Worm (Caenorhabditis elegans) whole organism, L3 larva: ENCODE results near the gene srw-89.

ENCODE experiments used
- ZK546.5 ChIP-seq: sonication (generic microtip); optimal IDR thresholded peaks from 2 replicates; lab custom pipeline; 2017; ENCODE audit warnings: missing biosample characterization, missing genetic modification characterization
- egl-27 ChIP-seq: sonication (generic microtip); optimal IDR thresholded peaks from 4 replicates; lab custom pipeline; 2017; ENCODE audit warnings: missing biosample characterization, missing genetic modification reagents, missing genetic modification characterization
- elt-1 ChIP-seq: fragments of 150-350 bp; optimal IDR thresholded peaks from 2 replicates; lab custom pipeline; 2014; ENCODE audit warnings: missing biosample characterization, missing genetic modification characterization
- fkh-10 ChIP-seq: sonication (generic microtip); optimal IDR thresholded peaks from 2 replicates; lab custom pipeline; 2017; ENCODE audit warnings: missing biosample characterization, missing genetic modification reagents, missing genetic modification characterization
- nhr-12 ChIP-seq: fragments of 150-350 bp; optimal IDR thresholded peaks from 2 replicates; lab custom pipeline; 2014; ENCODE audit warnings: missing biosample characterization, missing genetic modification characterization
- nhr-25 ChIP-seq: sonication (generic microtip); optimal IDR thresholded peaks from 2 replicates; lab custom pipeline; 2017; ENCODE audit warnings: missing biosample characterization, missing genetic modification characterization
- nhr-28 ChIP-seq: fragments of 150-350 bp; optimal IDR thresholded peaks from 2 replicates; lab custom pipeline; 2014; ENCODE audit warnings: missing biosample characterization, missing genetic modification characterization
- nhr-77 ChIP-seq: fragments of 150-350 bp; optimal IDR thresholded peaks from 2 replicates; lab custom pipeline; 2014; ENCODE audit warnings: missing biosample characterization, missing genetic modification characterization
- skn-1 ChIP-seq: fragments of 150-350 bp; optimal IDR thresholded peaks from 2 replicates; lab custom pipeline; 2014; ENCODE audit warnings: missing biosample characterization, missing genetic modification characterization
- snpc-4 ChIP-seq: fragments of 150-350 bp; optimal IDR thresholded peaks from 2 replicates; lab custom pipeline; 2014; ENCODE audit warnings: missing biosample characterization, missing genetic modification characterization
- unc-39 ChIP-seq: sonication (generic microtip); optimal IDR thresholded peaks from 4 replicates; lab custom pipeline; 2017; ENCODE audit warnings: missing biosample characterization, missing genetic modification characterization
- unc-62 ChIP-seq: fragments of 150-350 bp; sonication (generic microtip); optimal IDR thresholded peaks from 4 replicates; lab custom pipeline; 2014; ENCODE audit warnings: missing biosample characterization, missing genetic modification reagents, missing genetic modification characterization

DNA sequence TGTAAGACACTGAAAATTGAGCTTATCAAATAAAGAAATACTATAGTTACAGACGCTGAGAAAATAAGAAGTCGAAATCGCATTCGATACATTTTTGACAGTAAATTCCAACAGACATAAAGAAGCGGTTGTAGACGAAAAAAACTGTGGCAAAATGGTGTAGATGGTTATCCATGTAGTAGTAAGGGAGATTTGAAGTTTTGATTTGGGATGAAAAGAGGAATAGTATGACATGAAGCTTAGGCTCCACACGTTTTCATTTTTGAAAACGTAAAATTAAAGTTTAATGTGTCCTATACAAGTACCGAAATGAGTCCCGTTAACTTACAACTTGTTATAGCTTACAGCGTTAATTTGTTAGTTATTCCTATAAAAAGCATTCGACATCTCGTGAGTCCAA is 22.8 kb upstream of the srw-89 start, which contains the start of gene K09D9.9:
- TF ChIP-seq egl-27 (no peak), unc-62 (GFP tag; lab: Kevin White, UChicago) (no peak), nhr-28 (no peak), nhr-25 (tag; lab: Kevin White, UChicago) (no peak), fkh-10 (no peak), unc-39 (tag; lab: Kevin White, UChicago) (no peak), elt-1 (tag; lab: Kevin White, UChicago) (no peak), nhr-12 (tag; lab: Kevin White, UChicago) (no peak), snpc-4 (tag; lab: Kevin White, UChicago) (no peak), nhr-77 (tag; lab: Kevin White, UChicago) (no peak), ZK546.5 (tag; lab: Kevin White, UChicago) (no peak), skn-1 (no peak)
